Fruit fly (Drosophila melanogaster) whole organism, embryonic: ENCODE measurements around the gene Tig.

Experiments used
- Awh ChIP-seq: fragments of 200-800 bp; sonication (Bioruptor generic); IDR thresholded peaks from 2 replicates; pipeline ENCODE4, ENCODE4 v1.3.6; 2022; ENCODE audit warnings: missing biosample characterization, missing genetic modification characterization
- Bteb2 ChIP-seq: fragments of 200-800 bp; sonication (Bioruptor generic); optimal IDR thresholded peaks from 2 replicates; lab custom pipeline; 2016; ENCODE audit warnings: missing biosample characterization, missing genetic modification characterization
- CG10209 ChIP-seq: fragments of 200-800 bp; sonication (Bioruptor generic); optimal IDR thresholded peaks from 3 replicates; lab custom pipeline; 2017; ENCODE audit warnings: missing biosample characterization, mild to moderate bottlenecking, missing genetic modification characterization, missing genetic modification reagents
- CG1024 ChIP-seq: fragments of 200-800 bp; sonication (Bioruptor generic); IDR thresholded peaks from 2 replicates; pipeline ENCODE4 v1.3.6; 2022; ENCODE audit warnings: missing biosample characterization, missing genetic modification characterization
- CG10462 ChIP-seq: fragments of 200-800 bp; sonication (Bioruptor generic); optimal IDR thresholded peaks from 2 replicates; lab custom pipeline; 2016; ENCODE audit warnings: missing biosample characterization, missing genetic modification characterization
- CG11085 ChIP-seq: fragments of 200-800 bp; sonication (Bioruptor generic); IDR thresholded peaks from 2 replicates; pipeline ENCODE4 v1.3.6; 2022; ENCODE audit warnings: missing biosample characterization, missing genetic modification characterization
- CG13287 ChIP-seq: fragments of 200-800 bp; sonication (Bioruptor generic); IDR thresholded peaks from 2 replicates; pipeline ENCODE4 v1.3.6; 2022; ENCODE audit warnings: missing biosample characterization, missing genetic modification characterization; ENCODE audit not compliant: partially characterized antibody
- CG17186 ChIP-seq: fragments of 200-800 bp; sonication (Bioruptor generic); optimal IDR thresholded peaks from 3 replicates; lab custom pipeline; 2017; ENCODE audit warnings: missing biosample characterization, missing genetic modification reagents, missing genetic modification characterization
- CG17328 ChIP-seq: fragments of 200-800 bp; sonication (Bioruptor generic); IDR thresholded peaks from 2 replicates; pipeline ENCODE4 v1.3.6; 2022; ENCODE audit warnings: missing biosample characterization, missing genetic modification characterization
- CG17361 ChIP-seq: fragments of 200-800 bp; sonication (Bioruptor generic); IDR thresholded peaks from 3 replicates; pipeline ENCODE4 v1.3.6; 2022; ENCODE audit warnings: missing biosample characterization, missing genetic modification characterization
- CG17829 ChIP-seq: fragments of 200-800 bp; optimal IDR thresholded peaks from 2 replicates; lab custom pipeline; 2019; ENCODE audit warnings: missing biosample characterization, mild to moderate bottlenecking, missing genetic modification characterization, moderate library complexity
- CG18262 ChIP-seq: fragments of 200-800 bp; optimal IDR thresholded peaks from 3 replicates; lab custom pipeline; 2019; ENCODE audit warnings: missing biosample characterization, mild to moderate bottlenecking, missing genetic modification characterization, moderate library complexity
- CG2875 ChIP-seq: fragments of 200-800 bp; sonication (Bioruptor generic); optimal IDR thresholded peaks from 2 replicates; lab custom pipeline; 2017; ENCODE audit warnings: missing biosample characterization, mild to moderate bottlenecking, missing genetic modification characterization, missing genetic modification reagents
- CG32772 ChIP-seq: fragments of 200-800 bp; sonication (Bioruptor generic); IDR thresholded peaks from 2 replicates; pipeline ENCODE4 v1.3.6; 2022; ENCODE audit warnings: missing biosample characterization, missing genetic modification characterization
- CG3726 ChIP-seq: fragments of 200-800 bp; sonication (Bioruptor generic); IDR thresholded peaks from 3 replicates; pipeline ENCODE4, ENCODE4 v1.3.6; 2022; ENCODE audit warnings: missing biosample characterization, missing genetic modification characterization
- CG3838 ChIP-seq: fragments of 200-800 bp; sonication (Bioruptor generic); optimal IDR thresholded peaks from 3 replicates; lab custom pipeline; 2016; ENCODE audit warnings: missing biosample characterization, missing genetic modification characterization
- CG4424 ChIP-seq: fragments of 200-800 bp; sonication (Bioruptor generic); optimal IDR thresholded peaks from 3 replicates; lab custom pipeline; 2016; ENCODE audit warnings: missing biosample characterization, missing genetic modification characterization
- CG7963 ChIP-seq: fragments of 200-800 bp; sonication (Bioruptor generic); IDR thresholded peaks from 3 replicates; pipeline ENCODE4 v1.3.6; 2022; ENCODE audit warnings: missing biosample characterization, missing genetic modification characterization; ENCODE audit not compliant: partially characterized antibody
- CG8388 ChIP-seq: fragments of 200-800 bp; sonication (Bioruptor generic); optimal IDR thresholded peaks from 2 replicates; lab custom pipeline; 2019; ENCODE audit warnings: missing biosample characterization, mild to moderate bottlenecking, missing genetic modification characterization, moderate library complexity
- CG9932 ChIP-seq: fragments of 200-800 bp; sonication (Bioruptor generic); IDR thresholded peaks from 2 replicates; pipeline ENCODE4 v1.3.6; 2022; ENCODE audit warnings: missing biosample characterization, missing genetic modification characterization
- CkIIα-i1 ChIP-seq: fragments of 200-800 bp; sonication (Bioruptor generic); IDR thresholded peaks from 2 replicates; pipeline ENCODE4 v1.3.6; 2022; ENCODE audit warnings: missing biosample characterization, missing genetic modification characterization
- CoRest ChIP-seq: fragments of 200-800 bp; sonication (Bioruptor generic); optimal IDR thresholded peaks from 3 replicates; lab custom pipeline; 2018; ENCODE audit warnings: missing biosample characterization, mild to moderate bottlenecking, missing genetic modification characterization, moderate library complexity
- D19B ChIP-seq: fragments of 200-800 bp; sonication (Bioruptor generic); optimal IDR thresholded peaks from 2 replicates; lab custom pipeline; 2017; ENCODE audit warnings: missing biosample characterization, mild to moderate bottlenecking, missing genetic modification characterization
- Dfd ChIP-seq, 2 experiments: fragments of >200 bp; optimal IDR thresholded peaks; 2 replicates each; lab custom pipeline; 2017; ENCODE audit warnings: missing biosample characterization in 2 of 2, missing genetic modification characterization in 2 of 2
- ERR ChIP-seq: fragments of 200-800 bp; sonication (Bioruptor generic); optimal IDR thresholded peaks from 2 replicates; lab custom pipeline; 2016; ENCODE audit warnings: missing biosample characterization, missing genetic modification characterization
- HmgD ChIP-seq: fragments of 200-800 bp; sonication (Bioruptor generic); optimal IDR thresholded peaks from 3 replicates; lab custom pipeline; 2016; ENCODE audit warnings: missing biosample characterization, missing genetic modification characterization
- Sox102F ChIP-seq: fragments of 200-800 bp; sonication (Bioruptor generic); optimal IDR thresholded peaks from 2 replicates; lab custom pipeline; 2018; ENCODE audit warnings: missing biosample characterization, mild to moderate bottlenecking, missing genetic modification characterization, moderate library complexity
- TFAM ChIP-seq: fragments of 200-800 bp; sonication (Bioruptor generic); optimal IDR thresholded peaks from 2 replicates; lab custom pipeline; 2017; ENCODE audit warnings: missing biosample characterization, missing genetic modification characterization, inconsistent platforms
- ac ChIP-seq: fragments of 200-800 bp; sonication (Bioruptor generic); optimal IDR thresholded peaks from 3 replicates; lab custom pipeline; 2017; ENCODE audit warnings: missing biosample characterization, mild to moderate bottlenecking, missing genetic modification characterization
- amos ChIP-seq: fragments of 200-800 bp; sonication (Bioruptor generic); IDR thresholded peaks from 2 replicates; pipeline ENCODE4 v1.3.6; 2022; ENCODE audit warnings: missing biosample characterization, missing genetic modification characterization; ENCODE audit not compliant: partially characterized antibody
- crc ChIP-seq: fragments of 200-800 bp; sonication (Bioruptor generic); optimal IDR thresholded peaks from 2 replicates; lab custom pipeline; 2016; ENCODE audit warnings: missing biosample characterization, missing genetic modification characterization
- danr ChIP-seq: fragments of 200-800 bp; sonication (Bioruptor generic); IDR thresholded peaks from 2 replicates; pipeline ENCODE4 v1.3.6; 2022; ENCODE audit warnings: missing biosample characterization, missing genetic modification characterization
- dmrt11E ChIP-seq: fragments of 200-800 bp; sonication (Bioruptor generic); optimal IDR thresholded peaks from 3 replicates; lab custom pipeline; 2018; ENCODE audit warnings: missing biosample characterization, mild to moderate bottlenecking, missing genetic modification characterization, moderate library complexity
- dysf ChIP-seq: fragments of 200-800 bp; sonication (Bioruptor generic); IDR thresholded peaks from 3 replicates; pipeline ENCODE4 v1.3.6; 2022; ENCODE audit warnings: missing biosample characterization, missing genetic modification characterization
- ems ChIP-seq: fragments of 200-800 bp; sonication (Bioruptor generic); optimal IDR thresholded peaks from 3 replicates; lab custom pipeline; 2016; ENCODE audit warnings: missing biosample characterization, missing genetic modification characterization
- en ChIP-seq: fragments of 200-800 bp; sonication (Bioruptor generic); optimal IDR thresholded peaks from 2 replicates; lab custom pipeline; 2016; ENCODE audit warnings: missing biosample characterization, missing genetic modification characterization
- gcm2 ChIP-seq: fragments of 200-800 bp; sonication (Bioruptor generic); optimal IDR thresholded peaks from 2 replicates; lab custom pipeline; 2016; ENCODE audit warnings: missing biosample characterization, missing genetic modification characterization
- gsb ChIP-seq: fragments of 200-800 bp; sonication (Bioruptor generic); IDR thresholded peaks from 2 replicates; pipeline ENCODE4 v1.3.6; 2022; ENCODE audit warnings: missing biosample characterization, missing genetic modification characterization
- ind ChIP-seq: fragments of 200-800 bp; sonication (Bioruptor generic); optimal IDR thresholded peaks from 3 replicates; lab custom pipeline; 2016; ENCODE audit warnings: missing biosample characterization, missing genetic modification characterization
- ken ChIP-seq: fragments of 200-800 bp; sonication (Bioruptor generic); IDR thresholded peaks from 3 replicates; pipeline ENCODE4 v1.3.6; 2022; ENCODE audit warnings: missing biosample characterization, missing genetic modification characterization
- lbe ChIP-seq: fragments of 200-800 bp; sonication (Bioruptor generic); optimal IDR thresholded peaks from 2 replicates; lab custom pipeline; 2016; ENCODE audit warnings: missing biosample characterization, mild to moderate bottlenecking, missing genetic modification characterization
- lola ChIP-seq, 3 experiments: fragments of >200 bp in 2 of 3; fragments of 200-800 bp in 1 of 3; sonication (Bioruptor generic) in 1 of 3; optimal IDR thresholded peaks; 2 replicates each; lab custom pipeline; 2017 to 2019; ENCODE audit warnings: missing biosample characterization in 3 of 3, missing genetic modification characterization in 3 of 3, mild to moderate bottlenecking in 1 of 3, moderate library complexity in 1 of 3
- maf-S ChIP-seq: fragments of 200-800 bp; sonication (Bioruptor generic); optimal IDR thresholded peaks from 2 replicates; lab custom pipeline; 2016; ENCODE audit warnings: missing biosample characterization, missing genetic modification characterization
- p53 ChIP-seq: fragments of 200-800 bp; sonication (Bioruptor generic); optimal IDR thresholded peaks from 2 replicates; lab custom pipeline; 2016; ENCODE audit warnings: missing biosample characterization, missing genetic modification characterization
- so ChIP-seq: fragments of 200-800 bp; sonication (Bioruptor generic); IDR thresholded peaks from 3 replicates; pipeline ENCODE4 v1.3.6; 2022; ENCODE audit warnings: missing biosample characterization, missing genetic modification characterization
- stc ChIP-seq: fragments of 200-800 bp; sonication (Bioruptor generic); IDR thresholded peaks from 2 replicates; pipeline ENCODE4 v1.3.6; 2022; ENCODE audit warnings: missing biosample characterization, missing genetic modification characterization
- tap ChIP-seq: fragments of 200-800 bp; optimal IDR thresholded peaks from 3 replicates; lab custom pipeline; 2019; ENCODE audit warnings: missing biosample characterization, mild to moderate bottlenecking, missing genetic modification characterization, moderate library complexity
- tgo ChIP-seq: fragments of 200-800 bp; sonication (Bioruptor generic); IDR thresholded peaks from 3 replicates; pipeline ENCODE4 v1.3.6; 2022; ENCODE audit warnings: missing biosample characterization, missing genetic modification characterization
- toy ChIP-seq: fragments of 200-800 bp; sonication (Bioruptor generic); IDR thresholded peaks from 2 replicates; pipeline ENCODE4 v1.3.6; 2022; ENCODE audit warnings: missing biosample characterization, missing genetic modification characterization
- zfh1 ChIP-seq: fragments of 200-800 bp; sonication (Bioruptor generic); IDR thresholded peaks from 3 replicates; pipeline ENCODE4 v1.3.6; 2022; ENCODE audit warnings: missing biosample characterization, missing genetic modification characterization

The Tig gene

dm6 chr2L:6455955-6456599 is 33.0 kb upstream of the Tig start, which contains the start of gene frj (continued):
- TF ChIP-seq CG10209 (GFP tag; lab: Kevin White, UChicago) = peak; percentile 53
- no peak for TF ChIP-seq so (GFP tag; lab: Robert Waterston, UW)
- peak; percentile 79 for TF ChIP-seq CG1024
- no peak for TF ChIP-seq TFAM (GFP tag; lab: Kevin White, UChicago)
- peak; percentile 62 for TF ChIP-seq dysf (GFP tag; lab: Robert Waterston, UW)
- no peak for TF ChIP-seq Awh (GFP tag; lab: Robert Waterston, UW)
- peak; percentile 59 for TF ChIP-seq CG17328 (GFP tag; lab: Robert Waterston, UW)
- peak; percentile 60 for TF ChIP-seq p53 (GFP tag; lab: Kevin White, UChicago)
- TF ChIP-seq tap (tag; lab: Kevin White, UChicago) = no peak
- peak; percentile 73 for TF ChIP-seq ind (GFP tag; lab: Kevin White, UChicago)
- TF ChIP-seq zfh1 (GFP tag; lab: Robert Waterston, UW) = peak; percentile 59; the same call in 2 of the 3 replicates
- peak; percentile 67 for TF ChIP-seq tgo (GFP tag; lab: Robert Waterston, UW)
- TF ChIP-seq Dfd (GFP tag; optimal IDR thresholded peaks at IDR 0.05; lab: Kevin White, UChicago) = peak in 1 of 2 experiments; percentile 62
- no peak for TF ChIP-seq CG7963 (GFP tag; lab: Robert Waterston, UW)
- 0 out of 2 replicates have a peak, but pooled peaks have one; percentile 5 for TF ChIP-seq stc
- TF ChIP-seq ac = no peak
- peak; percentile 63 for TF ChIP-seq CG17186
- peak; percentile 67 for TF ChIP-seq CG13287 (GFP tag; lab: Robert Waterston, UW)
- 0 out of 3 replicates have a peak, but pooled peaks have one; percentile 61 for TF ChIP-seq CG3726 (GFP tag; lab: Robert Waterston, UW)
- TF ChIP-seq gsb = no peak
- TF ChIP-seq ERR (GFP tag; lab: Kevin White, UChicago) = no peak
- TF ChIP-seq CG18262 (tag; lab: Kevin White, UChicago) = peak; percentile 49
- TF ChIP-seq maf-S (GFP tag; lab: Kevin White, UChicago) = peak; percentile 79
- peak in 2 of 3 experiments; percentile 26 to 91 for TF ChIP-seq lola (GFP tag; optimal IDR thresholded peaks at IDR 0.05; lab: Kevin White, UChicago)
- TF ChIP-seq gcm2 (GFP tag; lab: Kevin White, UChicago) = no peak
- peak; percentile 29 for TF ChIP-seq crc (GFP tag; lab: Kevin White, UChicago)
- TF ChIP-seq CG3838 = peak; percentile 54
- no peak for TF ChIP-seq en (GFP tag; lab: Kevin White, UChicago)
- TF ChIP-seq CG10462 (GFP tag; lab: Kevin White, UChicago) = peak; percentile 29
- peak; percentile 4 for TF ChIP-seq D19B (GFP tag; lab: Kevin White, UChicago)
- TF ChIP-seq ems (GFP tag; lab: Kevin White, UChicago) = peak; percentile 56
- TF ChIP-seq HmgD = peak; percentile 76
- peak; percentile 58 for TF ChIP-seq Sox102F (GFP tag; lab: Kevin White, UChicago)
- TF ChIP-seq ken (GFP tag; lab: Robert Waterston, UW) = peak; percentile 74; the same call in 2 of the 3 replicates
- peak; percentile 61 for TF ChIP-seq CG11085 (GFP tag; lab: Robert Waterston, UW)
- TF ChIP-seq lbe = peak; percentile 52
- peak; percentile 77 for TF ChIP-seq CG9932 (GFP tag; lab: Robert Waterston, UW)
- no peak for TF ChIP-seq danr (GFP tag; lab: Robert Waterston, UW)
- peak; percentile 65 for TF ChIP-seq CG17829
- TF ChIP-seq Bteb2 = peak; percentile 33
- TF ChIP-seq amos (GFP tag; lab: Robert Waterston, UW) = peak; percentile 66; the same call in 1 of the 2 replicates
- peak; percentile 45 for TF ChIP-seq CG8388
- TF ChIP-seq CG2875 (GFP tag; lab: Kevin White, UChicago) = peak; percentile 55
- peak; percentile 66 for TF ChIP-seq CG4424 (GFP tag; lab: Kevin White, UChicago)
- peak; percentile 74 for TF ChIP-seq CG17361 (GFP tag; lab: Robert Waterston, UW)
- peak; percentile 46 for TF ChIP-seq dmrt11E (tag; lab: Kevin White, UChicago)
- no peak for TF ChIP-seq CkIIα-i1 (GFP tag; lab: Robert Waterston, UW)
- 0 out of 2 replicates have a peak, but pooled peaks have one; percentile 33 for TF ChIP-seq CG32772 (GFP tag; lab: Robert Waterston, UW)
- TF ChIP-seq CoRest (tag; lab: Kevin White, UChicago) = peak; percentile 80
- TF ChIP-seq toy (GFP tag; lab: Robert Waterston, UW) = no peak
